Worm (Caenorhabditis elegans): ENCODE data around the gene cdh-7.

The cdh-7 gene

ce11 chrII:14805686-14806085 lies 37.3 kb upstream of the cdh-7 start, which contains the start of gene srt-11:
Gene srt-11 (plus strand): TSS chrII:14805986.
- TF ChIP-seq lin-15B (tag; optimal IDR thresholded peaks at IDR 0.05) = no peak
- no peak for TF ChIP-seq unc-62 (GFP tag; optimal IDR thresholded peaks at IDR 0.05)
- no peak for TF ChIP-seq elt-2 (tag; optimal IDR thresholded peaks at IDR 0.05)
- no peak for TF ChIP-seq ztf-11 (tag; optimal IDR thresholded peaks at IDR 0.05)
- no peak for TF ChIP-seq lin-39 (tag; optimal IDR thresholded peaks at IDR 0.05)
- no peak for TF ChIP-seq tbx-2 (tag; optimal IDR thresholded peaks at IDR 0.05)
- no peak for TF ChIP-seq nfya-1 (tag; optimal IDR thresholded peaks at IDR 0.05; ENCODE audit: insufficient read depth)
- no peak for TF ChIP-seq snpc-4 (tag; optimal IDR thresholded peaks at IDR 0.05)
- TF ChIP-seq unc-39 (tag; optimal IDR thresholded peaks at IDR 0.05) = no peak
- no peak for TF ChIP-seq ztf-4 (tag; optimal IDR thresholded peaks at IDR 0.05)
- TF ChIP-seq ceh-16 (tag; optimal IDR thresholded peaks at IDR 0.05) = no peak
- no peak for TF ChIP-seq fos-1 (tag; optimal IDR thresholded peaks at IDR 0.05)
- no peak for TF ChIP-seq eor-1 (tag; optimal IDR thresholded peaks at IDR 0.05)
- no peak for TF ChIP-seq nhr-76 (tag; optimal IDR thresholded peaks at IDR 0.05)
- TF ChIP-seq mdl-1 (tag; optimal IDR thresholded peaks at IDR 0.05) = no peak
- TF ChIP-seq daf-12 (tag; optimal IDR thresholded peaks at IDR 0.05) = no peak

ce11 chrII:14808686-14809085 lies 34.3 kb upstream of the cdh-7 start, which contains the start of gene W01D2.6:
Gene W01D2.6 (plus strand): TSS chrII:14808986.
- TF ChIP-seq ztf-4 (tag; optimal IDR thresholded peaks at IDR 0.05) (no peak), nhr-12 (tag; optimal IDR thresholded peaks at IDR 0.05) (no peak), tbx-2 (tag; optimal IDR thresholded peaks at IDR 0.05) (no peak), fkh-10 (GFP tag; optimal IDR thresholded peaks at IDR 0.05) (no peak), unc-39 (tag; optimal IDR thresholded peaks at IDR 0.05) (no peak), hmg-11 (tag; optimal IDR thresholded peaks at IDR 0.05) (no peak), pha-4 (tag; optimal IDR thresholded peaks at IDR 0.05) (no peak), lsy-12 (tag; optimal IDR thresholded peaks at IDR 0.05) (no peak), ceh-9 (tag; optimal IDR thresholded peaks at IDR 0.05) (no peak), eor-1 (tag; optimal IDR thresholded peaks at IDR 0.05) (no peak), pqm-1 (tag; optimal IDR thresholded peaks at IDR 0.05) (no peak), nhr-28 (tag; optimal IDR thresholded peaks at IDR 0.05) (no peak), nhr-76 (tag; optimal IDR thresholded peaks at IDR 0.05) (no peak), egl-27 (tag; optimal IDR thresholded peaks at IDR 0.05) (no peak), egl-5 (tag; optimal IDR thresholded peaks at IDR 0.05) (no peak), elt-2 (tag; optimal IDR thresholded peaks at IDR 0.05) (no peak), jun-1 (tag; optimal IDR thresholded peaks at IDR 0.05) (no peak), nhr-67 (tag; optimal IDR thresholded peaks at IDR 0.05) (no peak), R02D3.7 (tag; optimal IDR thresholded peaks at IDR 0.05) (no peak), nhr-77 (tag; optimal IDR thresholded peaks at IDR 0.05) (no peak)

ce11 chrII:14810609-14811008 lies 32.4 kb upstream of the cdh-7 start:
- peak; percentile 60 for TF ChIP-seq hmg-11 (tag; optimal IDR thresholded peaks at IDR 0.05)
- peak; percentile 57 for TF ChIP-seq nfya-1 (tag; optimal IDR thresholded peaks at IDR 0.05; ENCODE audit: insufficient read depth)
- TF ChIP-seq pha-4 (tag; optimal IDR thresholded peaks at IDR 0.05) = peak; percentile 96
- TF ChIP-seq lin-15B (tag; optimal IDR thresholded peaks at IDR 0.05) = peak; percentile 11
- no peak for TF ChIP-seq nhr-43 (tag; optimal IDR thresholded peaks at IDR 0.05; ENCODE audit: poor library complexity, severe bottlenecking)
- TF ChIP-seq zag-1 (tag; optimal IDR thresholded peaks at IDR 0.05) = no peak
- TF ChIP-seq ceh-16 (tag; optimal IDR thresholded peaks at IDR 0.05) = no peak
- TF ChIP-seq elt-3 (tag; optimal IDR thresholded peaks at IDR 0.05) = no peak
- no peak for TF ChIP-seq unc-39 (tag; optimal IDR thresholded peaks at IDR 0.05)
- no peak for TF ChIP-seq nhr-237 (tag; optimal IDR thresholded peaks at IDR 0.05)
- TF ChIP-seq snpc-4 (tag; optimal IDR thresholded peaks at IDR 0.05) = peak; percentile 72
- peak; percentile 43 for TF ChIP-seq lin-39 (tag; optimal IDR thresholded peaks at IDR 0.05)
- no peak for TF ChIP-seq jun-1 (tag; optimal IDR thresholded peaks at IDR 0.05)
- TF ChIP-seq eor-1 (tag; optimal IDR thresholded peaks at IDR 0.05) = no peak
- TF ChIP-seq R02D3.7 (tag; optimal IDR thresholded peaks at IDR 0.05) = no peak
- TF ChIP-seq nhr-23 (tag; optimal IDR thresholded peaks at IDR 0.05) = no peak

ce11 chrII:14811472-14811871 lies 31.6 kb upstream of the cdh-7 start:
- TF ChIP-seq unc-39 (tag; optimal IDR thresholded peaks at IDR 0.05) (no peak), elt-2 (tag; optimal IDR thresholded peaks at IDR 0.05) (peak; percentile 48), tbx-2 (tag; optimal IDR thresholded peaks at IDR 0.05) (no peak), jun-1 (tag; optimal IDR thresholded peaks at IDR 0.05) (peak; percentile 69), eor-1 (tag; optimal IDR thresholded peaks at IDR 0.05) (no peak), hmg-11 (tag; optimal IDR thresholded peaks at IDR 0.05) (peak; percentile 36), nhr-25 (tag; optimal IDR thresholded peaks at IDR 0.05) (peak; percentile 11), R02D3.7 (tag; optimal IDR thresholded peaks at IDR 0.05) (peak; percentile 5), snpc-4 (tag; optimal IDR thresholded peaks at IDR 0.05) (peak; percentile 0), fkh-10 (GFP tag; optimal IDR thresholded peaks at IDR 0.05) (no peak), ztf-4 (tag; optimal IDR thresholded peaks at IDR 0.05) (no peak), nhr-237 (tag; optimal IDR thresholded peaks at IDR 0.05) (no peak), pqm-1 (tag; optimal IDR thresholded peaks at IDR 0.05) (peak; percentile 88), pha-4 (tag; optimal IDR thresholded peaks at IDR 0.05) (peak; percentile 63), ztf-11 (tag; optimal IDR thresholded peaks at IDR 0.05) (no peak), unc-62 (GFP tag; optimal IDR thresholded peaks at IDR 0.05) (no peak)

Measured in whole organism, L3 larva.